Fruit fly (Drosophila melanogaster) whole organism, wandering third instar larva: ENCODE data around the gene fzr.

Experiments
- Abd-B ChIP-seq: fragments of >200 bp; optimal IDR thresholded peaks from 2 replicates; lab custom pipeline; 2017; ENCODE audit warnings: missing biosample characterization, missing genetic modification characterization
- CrebA ChIP-seq: fragments of 200-800 bp; sonication (Bioruptor generic); optimal IDR thresholded peaks from 2 replicates; lab custom pipeline; 2016; ENCODE audit warnings: missing biosample characterization, mild to moderate bottlenecking, missing genetic modification characterization, borderline replicate concordance
- GATAd ChIP-seq: sonication (Bioruptor generic); optimal IDR thresholded peaks from 2 replicates; lab custom pipeline; 2016; ENCODE audit warnings: missing biosample characterization, missing genetic modification characterization
- Myc ChIP-seq: fragments of >200 bp; optimal IDR thresholded peaks from 2 replicates; lab custom pipeline; 2017
- Rel ChIP-seq, 2 experiments: fragments of 200-800 bp; sonication (Bioruptor generic) in 1 of 2; optimal IDR thresholded peaks; 2 replicates in 1 of 2; 3 replicates in 1 of 2; lab custom pipeline; 2016 to 2019; ENCODE audit warnings: mild to moderate bottlenecking in 2 of 2, missing biosample characterization in 2 of 2, missing genetic modification characterization in 2 of 2, moderate library complexity in 1 of 2
- Sp1 ChIP-seq: fragments of 200-800 bp; sonication (Bioruptor generic); optimal IDR thresholded peaks from 3 replicates; lab custom pipeline; 2019; ENCODE audit warnings: missing biosample characterization, mild to moderate bottlenecking, missing genetic modification characterization, moderate library complexity
- brk ChIP-seq: fragments of 200-800 bp; sonication (Bioruptor generic); optimal IDR thresholded peaks from 2 replicates; lab custom pipeline; 2016; ENCODE audit warnings: missing biosample characterization, mild to moderate bottlenecking, missing genetic modification characterization
- dmrt93B ChIP-seq: fragments of 200-800 bp; sonication (Bioruptor generic); optimal IDR thresholded peaks from 2 replicates; lab custom pipeline; 2018; ENCODE audit warnings: missing biosample characterization, mild to moderate bottlenecking, missing genetic modification characterization
- fru ChIP-seq: fragments of 200-800 bp; sonication (Bioruptor generic); optimal IDR thresholded peaks from 3 replicates; lab custom pipeline; 2016; ENCODE audit warnings: missing biosample characterization, mild to moderate bottlenecking, missing genetic modification characterization
- jim ChIP-seq: fragments of 175-275, 200-325 bp; sonication (Bioruptor generic); optimal IDR thresholded peaks from 2 replicates; lab custom pipeline; 2016; ENCODE audit warnings: missing biosample characterization, mild to moderate bottlenecking, missing genetic modification characterization
- usp ChIP-seq: fragments of >200 bp; optimal IDR thresholded peaks from 2 replicates; lab custom pipeline; 2017; ENCODE audit warnings: missing biosample characterization, missing genetic modification characterization

dm6 chrX:4691226-4691625 is 11.9 kb upstream of the fzr start:
- TF ChIP-seq jim (GFP tag; lab: Kevin White, UChicago), result no peak
- no peak for TF ChIP-seq usp
- TF ChIP-seq GATAd (GFP tag; lab: Kevin White, UChicago), result no peak
- TF ChIP-seq brk (GFP tag; lab: Kevin White, UChicago), result no peak
- TF ChIP-seq Rel (GFP tag; optimal IDR thresholded peaks at IDR 0.05; lab: Kevin White, UChicago), result no peak
- TF ChIP-seq Rel (tag; optimal IDR thresholded peaks at IDR 0.05; lab: Kevin White, UChicago), result no peak
- no peak for TF ChIP-seq fru (GFP tag; lab: Kevin White, UChicago)
- no peak for TF ChIP-seq CrebA
- no peak for TF ChIP-seq Abd-B (GFP tag; lab: Kevin White, UChicago)
- no peak for TF ChIP-seq dmrt93B (GFP tag; lab: Kevin White, UChicago)
- peak; percentile 1 for TF ChIP-seq Sp1 (GFP tag; lab: Kevin White, UChicago)
- no peak for TF ChIP-seq Myc
